Fruit fly (Drosophila melanogaster) whole organism, embryonic: Measurements from ENCODE around the gene Usp14.

ENCODE experiments used
- Aef1 ChIP-seq: fragments of 200-800 bp; sonication (Bioruptor generic); IDR thresholded peaks from 3 replicates; pipeline ENCODE4 v1.3.6; 2022; ENCODE audit warnings: missing biosample characterization, missing genetic modification characterization
- Antp ChIP-seq: fragments of 200-800 bp; sonication (Bioruptor generic); optimal IDR thresholded peaks from 3 replicates; lab custom pipeline; 2016; ENCODE audit warnings: missing biosample characterization, missing genetic modification characterization
- BEAF-32 ChIP-seq: fragments of 200-800 bp; sonication (Bioruptor generic); optimal IDR thresholded peaks from 3 replicates; lab custom pipeline; 2017; ENCODE audit warnings: missing biosample characterization, missing genetic modification characterization, mild to moderate bottlenecking, moderate library complexity, missing genetic modification reagents
- CG10543 ChIP-seq: fragments of 200-800 bp; sonication (Bioruptor generic); optimal IDR thresholded peaks from 3 replicates; lab custom pipeline; 2017; ENCODE audit warnings: missing biosample characterization, mild to moderate bottlenecking, missing genetic modification characterization, moderate library complexity
- CG11723 ChIP-seq: fragments of 200-800 bp; sonication (Bioruptor generic); optimal IDR thresholded peaks from 2 replicates; lab custom pipeline; 2017; ENCODE audit warnings: missing biosample characterization, mild to moderate bottlenecking, missing genetic modification characterization
- CG12236 ChIP-seq: fragments of 200-800 bp; sonication (Bioruptor generic); optimal IDR thresholded peaks from 2 replicates; lab custom pipeline; 2016; ENCODE audit warnings: missing biosample characterization, missing genetic modification characterization
- CG13424 ChIP-seq: fragments of 200-800 bp; sonication (Bioruptor generic); optimal IDR thresholded peaks from 2 replicates; lab custom pipeline; 2019; ENCODE audit warnings: missing biosample characterization, mild to moderate bottlenecking, missing genetic modification characterization, moderate library complexity
- CG13624 ChIP-seq: fragments of 200-800 bp; sonication (Bioruptor generic); optimal IDR thresholded peaks from 2 replicates; lab custom pipeline; 2016; ENCODE audit warnings: missing biosample characterization, missing genetic modification characterization
- CG14441 ChIP-seq: fragments of 200-800 bp; sonication (Bioruptor generic); IDR thresholded peaks from 2 replicates; pipeline ENCODE4 v1.3.6; 2022; ENCODE audit warnings: missing biosample characterization, missing genetic modification characterization
- CG1602 ChIP-seq: fragments of 200-800 bp; sonication (Bioruptor generic); optimal IDR thresholded peaks from 3 replicates; lab custom pipeline; 2016; ENCODE audit warnings: missing biosample characterization, missing genetic modification characterization
- CG1603 ChIP-seq: fragments of 200-800 bp; sonication (Bioruptor generic); optimal IDR thresholded peaks from 2 replicates; lab custom pipeline; 2019; ENCODE audit warnings: missing biosample characterization, mild to moderate bottlenecking, missing genetic modification characterization, moderate library complexity
- CG1647 ChIP-seq: fragments of 200-800 bp; sonication (Bioruptor generic); optimal IDR thresholded peaks from 3 replicates; lab custom pipeline; 2016; ENCODE audit warnings: missing biosample characterization, missing genetic modification characterization
- CG2712 ChIP-seq: fragments of 200-800 bp; optimal IDR thresholded peaks from 3 replicates; lab custom pipeline; 2019; ENCODE audit warnings: missing biosample characterization, mild to moderate bottlenecking, missing genetic modification characterization, moderate library complexity
- CG30020 ChIP-seq: fragments of 200-800 bp; optimal IDR thresholded peaks from 2 replicates; lab custom pipeline; 2019; ENCODE audit warnings: missing biosample characterization, mild to moderate bottlenecking, missing genetic modification characterization, moderate library complexity
- CG33213 ChIP-seq: fragments of 200-800 bp; sonication (Bioruptor generic); optimal IDR thresholded peaks from 3 replicates; lab custom pipeline; 2016; ENCODE audit warnings: missing biosample characterization, missing genetic modification characterization
- CG3847 ChIP-seq: fragments of 200-800 bp; sonication (Bioruptor generic); IDR thresholded peaks from 2 replicates; pipeline ENCODE4 v1.3.6; 2022; ENCODE audit warnings: missing biosample characterization, missing genetic modification characterization
- CG7357 ChIP-seq: fragments of 200-800 bp; sonication (Bioruptor generic); IDR thresholded peaks from 3 replicates; pipeline ENCODE4 v1.3.6; 2022; ENCODE audit warnings: missing biosample characterization, missing genetic modification characterization
- CG7928 ChIP-seq: fragments of 200-800 bp; sonication (Bioruptor generic); optimal IDR thresholded peaks from 2 replicates; lab custom pipeline; 2017; ENCODE audit warnings: missing biosample characterization, mild to moderate bottlenecking, missing genetic modification characterization
- CG7963 ChIP-seq: fragments of 200-800 bp; sonication (Bioruptor generic); IDR thresholded peaks from 3 replicates; pipeline ENCODE4 v1.3.6; 2022; ENCODE audit warnings: missing biosample characterization, missing genetic modification characterization; ENCODE audit not compliant: partially characterized antibody
- CG8089 ChIP-seq: fragments of 200-800 bp; sonication (Bioruptor generic); optimal IDR thresholded peaks from 3 replicates; lab custom pipeline; 2016; ENCODE audit warnings: missing biosample characterization, missing genetic modification characterization
- Doc3 ChIP-seq: fragments of 200-800 bp; sonication (Bioruptor generic); IDR thresholded peaks from 3 replicates; pipeline ENCODE4 v1.3.6; 2022; ENCODE audit warnings: missing biosample characterization, missing genetic modification characterization; ENCODE audit not compliant: partially characterized antibody
- Ets65A ChIP-seq: fragments of 200-800 bp; sonication (Bioruptor generic); peaks from one replicate; lab custom pipeline; 2016; ENCODE audit warnings: missing biosample characterization, missing genetic modification characterization
- HmgZ ChIP-seq: fragments of 200-800 bp; sonication (Bioruptor generic); optimal IDR thresholded peaks from 2 replicates; lab custom pipeline; 2018; ENCODE audit warnings: missing biosample characterization, mild to moderate bottlenecking, missing genetic modification characterization
- MBD-R2 ChIP-seq: fragments of 200-800 bp; sonication (Bioruptor generic); IDR thresholded peaks from 2 replicates; pipeline ENCODE4 v1.3.6; 2022; ENCODE audit warnings: missing biosample characterization, missing genetic modification characterization
- Mes4 ChIP-seq: fragments of 200-800 bp; sonication (Bioruptor generic); optimal IDR thresholded peaks from 2 replicates; lab custom pipeline; 2016; ENCODE audit warnings: missing biosample characterization, missing genetic modification characterization
- NC2β ChIP-seq: fragments of 200-800 bp; sonication (Bioruptor generic); optimal IDR thresholded peaks from 2 replicates; lab custom pipeline; 2016; ENCODE audit warnings: missing biosample characterization, missing genetic modification characterization
- Optix ChIP-seq: fragments of 200-800 bp; sonication (Bioruptor generic); IDR thresholded peaks from 3 replicates; pipeline ENCODE4 v1.3.6; 2022; ENCODE audit warnings: missing biosample characterization, missing genetic modification characterization
- Rfx ChIP-seq: fragments of 200-800 bp; sonication (Bioruptor generic); IDR thresholded peaks from 2 replicates; pipeline ENCODE4 v1.3.6; 2022; ENCODE audit warnings: missing biosample characterization, missing genetic modification characterization
- Side ChIP-seq: fragments of 200-800 bp; sonication (Bioruptor generic); optimal IDR thresholded peaks from 2 replicates; lab custom pipeline; 2016; ENCODE audit warnings: missing biosample characterization, missing genetic modification characterization
- al ChIP-seq: fragments of 200-800 bp; sonication (Bioruptor generic); IDR thresholded peaks from 2 replicates; pipeline ENCODE4 v1.3.6; 2022; ENCODE audit warnings: missing biosample characterization, missing genetic modification characterization
- amos ChIP-seq: fragments of 200-800 bp; sonication (Bioruptor generic); IDR thresholded peaks from 2 replicates; pipeline ENCODE4 v1.3.6; 2022; ENCODE audit warnings: missing biosample characterization, missing genetic modification characterization; ENCODE audit not compliant: partially characterized antibody
- ap ChIP-seq: fragments of 200-800 bp; sonication (Bioruptor generic); IDR thresholded peaks from 2 replicates; pipeline ENCODE4 v1.3.6; 2022; ENCODE audit warnings: missing biosample characterization, missing genetic modification characterization
- ase ChIP-seq: fragments of 200-800 bp; sonication (Bioruptor generic); IDR thresholded peaks from 3 replicates; pipeline ENCODE4 v1.3.6; 2022; ENCODE audit warnings: missing biosample characterization, missing genetic modification characterization
- dmrt99B ChIP-seq: fragments of 200-800 bp; sonication (Bioruptor generic); optimal IDR thresholded peaks from 2 replicates; lab custom pipeline; 2018; ENCODE audit warnings: missing biosample characterization, mild to moderate bottlenecking, missing genetic modification characterization, moderate library complexity
- eve ChIP-seq, 2 experiments: fragments of >200 bp; optimal IDR thresholded peaks; 2 replicates each; lab custom pipeline; 2017; ENCODE audit warnings: missing biosample characterization in 2 of 2, missing genetic modification characterization in 2 of 2
- ken ChIP-seq: fragments of 200-800 bp; sonication (Bioruptor generic); IDR thresholded peaks from 3 replicates; pipeline ENCODE4 v1.3.6; 2022; ENCODE audit warnings: missing biosample characterization, missing genetic modification characterization
- knrl ChIP-seq: fragments of 200-800 bp; sonication (Bioruptor generic); IDR thresholded peaks from 3 replicates; pipeline ENCODE4 v1.3.6; 2022; ENCODE audit warnings: missing biosample characterization, missing genetic modification characterization; ENCODE audit not compliant: partially characterized antibody
- lov ChIP-seq, 2 experiments: fragments of 200-800 bp in 1 of 2; fragments of >200 bp in 1 of 2; sonication (Bioruptor generic) in 1 of 2; IDR thresholded peaks in 1 of 2; optimal IDR thresholded peaks in 1 of 2; 2 replicates in 1 of 2; 3 replicates in 1 of 2; pipeline versions ENCODE4 v1.3.6 to Lab custom; 2017 to 2022; ENCODE audit warnings: missing biosample characterization in 1 of 2, missing genetic modification characterization in 1 of 2
- mam ChIP-seq: fragments of 200-800 bp; sonication (Bioruptor generic); optimal IDR thresholded peaks from 3 replicates; lab custom pipeline; 2016; ENCODE audit warnings: missing biosample characterization, missing genetic modification characterization
- nerfin-2 ChIP-seq: fragments of 200-800 bp; sonication (Bioruptor generic); IDR thresholded peaks from 2 replicates; pipeline ENCODE4 v1.3.6; 2022; ENCODE audit warnings: missing biosample characterization, missing genetic modification characterization; ENCODE audit not compliant: partially characterized antibody
- nmo ChIP-seq: fragments of 200-800 bp; sonication (Bioruptor generic); optimal IDR thresholded peaks from 2 replicates; lab custom pipeline; 2018; ENCODE audit warnings: missing biosample characterization, mild to moderate bottlenecking, missing genetic modification characterization, moderate library complexity
- nom ChIP-seq: fragments of 200-800 bp; sonication (Bioruptor generic); optimal IDR thresholded peaks from 2 replicates; lab custom pipeline; 2017; ENCODE audit warnings: missing biosample characterization, missing genetic modification characterization, mild to moderate bottlenecking, moderate library complexity, missing genetic modification reagents
- odd ChIP-seq: fragments of 200-800 bp; sonication (Bioruptor generic); optimal IDR thresholded peaks from 2 replicates; lab custom pipeline; 2017; ENCODE audit warnings: missing biosample characterization, mild to moderate bottlenecking, missing genetic modification characterization
- p53 ChIP-seq: fragments of 200-800 bp; sonication (Bioruptor generic); optimal IDR thresholded peaks from 2 replicates; lab custom pipeline; 2016; ENCODE audit warnings: missing biosample characterization, missing genetic modification characterization
- peb ChIP-seq: fragments of 200-800 bp; sonication (Bioruptor generic); IDR thresholded peaks from 2 replicates; pipeline ENCODE4 v1.3.6; 2022; ENCODE audit warnings: missing biosample characterization, missing genetic modification characterization
- pfk ChIP-seq: fragments of 200-800 bp; sonication (Bioruptor generic); optimal IDR thresholded peaks from 2 replicates; lab custom pipeline; 2018; ENCODE audit warnings: missing biosample characterization, mild to moderate bottlenecking, missing genetic modification characterization, moderate library complexity
- pho ChIP-seq: fragments of 200-800 bp; sonication (Bioruptor generic); optimal IDR thresholded peaks from 2 replicates; lab custom pipeline; 2016; ENCODE audit warnings: missing biosample characterization, missing genetic modification characterization
- row ChIP-seq: fragments of 200-800 bp; sonication (Bioruptor generic); IDR thresholded peaks from 3 replicates; pipeline ENCODE4 v1.3.6; 2022; ENCODE audit warnings: missing biosample characterization, missing genetic modification characterization
- sim ChIP-seq: fragments of 200-800 bp; sonication (Bioruptor generic); IDR thresholded peaks from 2 replicates; pipeline ENCODE4 v1.3.6; 2022; ENCODE audit warnings: missing biosample characterization, missing genetic modification characterization
- ssp ChIP-seq: fragments of 200-800 bp; sonication (Bioruptor generic); IDR thresholded peaks from 2 replicates; pipeline ENCODE4 v1.3.6; 2022; ENCODE audit warnings: missing biosample characterization, missing genetic modification characterization

Gene Usp14

dm6 chr2L:10277362-10277761 is 36.8 kb downstream of the Usp14 start (continued):
- peak; percentile 96 for TF ChIP-seq CG30020 (tag; lab: Kevin White, UChicago)
- TF ChIP-seq BEAF-32 (GFP tag; lab: Kevin White, UChicago): peak; percentile 89
- TF ChIP-seq row (GFP tag; lab: Robert Waterston, UW): peak; percentile 84
- peak; percentile 82 for TF ChIP-seq ssp
- TF ChIP-seq pfk (GFP tag; lab: Kevin White, UChicago): peak; percentile 91
- TF ChIP-seq nerfin-2: peak; percentile 78
- TF ChIP-seq CG7963 (GFP tag; lab: Robert Waterston, UW): peak; percentile 84
- TF ChIP-seq CG13424 (tag; lab: Kevin White, UChicago): peak; percentile 7
- peak; percentile 37; the same call in 1 of the 2 replicates for TF ChIP-seq MBD-R2 (GFP tag; lab: Robert Waterston, UW)
- peak; percentile 32 for TF ChIP-seq CG2712
- peak; percentile 16 for TF ChIP-seq nmo (GFP tag; lab: Kevin White, UChicago)
- peak; percentile 68 for TF ChIP-seq Doc3

- TF ChIP-seq pho (no peak), nom (no peak), dmrt99B (tag; lab: Kevin White, UChicago) (no peak), CG33213 (peak; percentile 46), CG8089 (GFP tag; lab: Kevin White, UChicago) (no peak), mam (GFP tag; lab: Kevin White, UChicago) (no peak), knrl (GFP tag; lab: Robert Waterston, UW) (no peak), HmgZ (tag; lab: Kevin White, UChicago) (no peak), Aef1 (GFP tag; lab: Robert Waterston, UW) (no peak), ase (GFP tag; lab: Robert Waterston, UW) (peak; percentile 25; the same call in 1 of the 3 replicates), CG1603 (tag; lab: Kevin White, UChicago) (peak; percentile 65), CG12236 (GFP tag; lab: Kevin White, UChicago) (peak; percentile 47), NC2β (peak; percentile 50), peb (GFP tag; lab: Robert Waterston, UW) (peak; percentile 11; the same call in 1 of the 2 replicates), CG1647 (peak; percentile 36), p53 (peak; percentile 11), ap (GFP tag; lab: Robert Waterston, UW) (no peak), CG3847 (GFP tag; lab: Robert Waterston, UW) (no peak), CG11723 (GFP tag; lab: Kevin White, UChicago) (no peak), CG13624 (GFP tag; lab: Kevin White, UChicago) (peak; percentile 33), amos (no peak), Mes4 (GFP tag; lab: Kevin White, UChicago) (peak; percentile 1), Rfx (GFP tag; lab: Robert Waterston, UW) (no peak), ken (0 out of 3 replicates have a peak, but pooled peaks have one; percentile 46), CG7928 (GFP tag; lab: Kevin White, UChicago) (no peak), CG7357 (GFP tag; lab: Robert Waterston, UW) (0 out of 3 replicates have a peak, but pooled peaks have one; percentile 13), Ets65A (GFP tag; lab: Kevin White, UChicago) (peak; percentile 53), sim (GFP tag; lab: Robert Waterston, UW) (peak; percentile 43; the same call in 1 of the 2 replicates), Optix (no peak), Side (GFP tag; lab: Kevin White, UChicago) (peak; percentile 39), CG14441 (peak; percentile 41; the same call in 1 of the 2 replicates), Antp (GFP tag; lab: Kevin White, UChicago) (peak; percentile 24), eve (GFP tag; optimal IDR thresholded peaks at IDR 0.05; lab: Kevin White, UChicago) (peak in 1 of 2 experiments; percentile 81), CG10543 (no peak), odd (GFP tag; lab: Kevin White, UChicago) (no peak), lov (optimal IDR thresholded peaks at IDR 0.05; lab: Kevin White, UChicago) (no peak), lov (GFP tag; IDR thresholded peaks at IDR 0.05; lab: Robert Waterston, UW) (0 out of 3 replicates have a peak, but pooled peaks have one; percentile 21), CG1602 (no peak), al (GFP tag; lab: Robert Waterston, UW) (no peak)
Measured at dm6 chr2L:10276846-10277245, 37.4 kb downstream of the Usp14 start.
